Fruit fly (Drosophila melanogaster) whole organism: Measurements from ENCODE around the gene CG33635.

ENCODE experiments used
- CG8478 ChIP-seq: fragments of >200 bp; optimal IDR thresholded peaks from 2 replicates; lab custom pipeline; 2018; ENCODE audit warnings: inconsistent platforms
- Dll ChIP-seq: fragments of >200 bp; optimal IDR thresholded peaks from 2 replicates; lab custom pipeline; 2017
- EcR ChIP-seq, 2 experiments: fragments of >200 bp; optimal IDR thresholded peaks; 2 replicates each; lab custom pipeline; 2017; ENCODE audit warnings: missing biosample characterization in 2 of 2, missing genetic modification characterization in 2 of 2, missing genetic modification reagents in 2 of 2
- pan ChIP-seq: fragments of >200 bp; optimal IDR thresholded peaks from 2 replicates; lab custom pipeline; 2017
- psq ChIP-seq: fragments of >200 bp; optimal IDR thresholded peaks from 2 replicates; lab custom pipeline; 2017
- usp ChIP-seq: fragments of >200 bp; optimal IDR thresholded peaks from 2 replicates; lab custom pipeline; 2017; ENCODE audit warnings: missing biosample characterization, missing genetic modification characterization, mixed read lengths

CG33635 gene

dm6 chr2L:110046-110445 lies 48.4 kb downstream of the CG33635 start:
- no peak for TF ChIP-seq Dll (lab: Kevin White, UChicago)
- no peak for TF ChIP-seq EcR (GFP tag; optimal IDR thresholded peaks at IDR 0.05; lab: Kevin White, UChicago)
- no peak for TF ChIP-seq CG8478 (lab: Kevin White, UChicago)
- no peak for TF ChIP-seq psq (lab: Kevin White, UChicago)
- no peak for TF ChIP-seq pan
- TF ChIP-seq usp (GFP tag; lab: Kevin White, UChicago) = no peak

dm6 chr2L:109098-109799 lies 49.2 kb downstream of the CG33635 start:
- TF ChIP-seq psq (lab: Kevin White, UChicago) (no peak), CG8478 (lab: Kevin White, UChicago) (no peak), pan (no peak), Dll (lab: Kevin White, UChicago) (no peak), usp (GFP tag; lab: Kevin White, UChicago) (no peak), EcR (GFP tag; optimal IDR thresholded peaks at IDR 0.05; lab: Kevin White, UChicago) (no peak)
